Worm (Caenorhabditis elegans) whole organism, L4 larva: Measurements from ENCODE around the gene Y82E9BR.22.

Experiments
- egl-27 ChIP-seq: sonication (generic microtip); optimal IDR thresholded peaks from 3 replicates; lab custom pipeline; 2017; ENCODE audit warnings: missing biosample characterization, missing genetic modification reagents, missing genetic modification characterization
- nhr-11 ChIP-seq: fragments of 150-350 bp; optimal IDR thresholded peaks from 2 replicates; lab custom pipeline; 2014; ENCODE audit warnings: missing biosample characterization, missing genetic modification characterization

DNA sequence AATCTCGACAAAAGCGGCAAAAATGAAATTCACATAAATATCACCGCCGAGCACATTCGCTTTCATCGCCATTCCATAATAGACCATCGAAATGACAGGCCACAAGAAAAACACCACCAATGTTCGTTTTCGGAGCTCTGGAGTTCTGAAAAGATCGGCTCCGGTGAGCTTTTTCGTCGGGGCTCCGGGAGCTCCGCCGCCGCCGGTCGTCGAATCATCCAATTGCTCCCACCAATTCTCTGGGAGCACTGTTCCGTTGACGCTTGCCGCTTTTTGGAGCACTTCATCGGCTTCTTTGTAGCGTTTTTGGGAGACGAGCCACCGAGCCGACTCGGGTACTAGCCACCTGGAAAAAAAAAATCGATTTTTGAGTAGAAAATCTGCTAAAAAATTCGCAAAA lies 12.4 kb upstream of the Y82E9BR.22 start:
- TF ChIP-seq egl-27 (tag; lab: Kevin White, UChicago) (no peak), nhr-11 (tag; lab: Kevin White, UChicago) (no peak)
